Worm (Caenorhabditis elegans) whole organism, L2 larva: Measurements from ENCODE around the gene cat-2.

Experiments
- C34F6.9 ChIP-seq: fragments of 150-350 bp; optimal IDR thresholded peaks from 2 replicates; lab custom pipeline; 2014; ENCODE audit warnings: missing biosample characterization, missing genetic modification characterization
- F13H6.1 ChIP-seq: sonication (generic microtip); optimal IDR thresholded peaks from 2 replicates; lab custom pipeline; 2016; ENCODE audit warnings: missing genetic modification characterization, missing compliant biosample characterization
- R02D3.7 ChIP-seq: fragments of 150-350 bp; optimal IDR thresholded peaks from 2 replicates; lab custom pipeline; 2014; ENCODE audit warnings: missing biosample characterization, missing genetic modification characterization
- Y55F3AM.14 ChIP-seq: fragments of 200-800 bp; sonication (Bioruptor generic); optimal IDR thresholded peaks from 2 replicates; lab custom pipeline; 2018; ENCODE audit warnings: mild to moderate bottlenecking, missing genetic modification characterization, missing compliant biosample characterization
- ZK546.5 ChIP-seq: sonication (generic microtip); optimal IDR thresholded peaks from 2 replicates; lab custom pipeline; 2017; ENCODE audit warnings: missing biosample characterization, missing genetic modification characterization
- alr-1 ChIP-seq: fragments of 150-350 bp; optimal IDR thresholded peaks from 2 replicates; lab custom pipeline; 2014; ENCODE audit warnings: missing biosample characterization, missing genetic modification characterization
- aly-2 ChIP-seq: fragments of 150-350 bp; optimal IDR thresholded peaks from 2 replicates; lab custom pipeline; 2014; ENCODE audit warnings: missing biosample characterization, missing genetic modification characterization
- ama-1 ChIP-seq: fragments of 150-350 bp; optimal IDR thresholded peaks from 2 replicates; lab custom pipeline; 2018; ENCODE audit warnings: inconsistent platforms
- blmp-1 ChIP-seq: sonication (generic microtip); optimal IDR thresholded peaks from 2 replicates; lab custom pipeline; 2017; ENCODE audit warnings: missing genetic modification characterization, mild to moderate bottlenecking, missing compliant biosample characterization, antibody characterized with exemption, moderate library complexity; ENCODE audit not compliant: insufficient read depth
- ceh-16 ChIP-seq: fragments of 150-350 bp; optimal IDR thresholded peaks from 2 replicates; lab custom pipeline; 2014; ENCODE audit warnings: missing biosample characterization, missing genetic modification characterization
- ceh-82 ChIP-seq: fragments of 150-350 bp; optimal IDR thresholded peaks from 2 replicates; lab custom pipeline; 2014; ENCODE audit warnings: missing biosample characterization, missing genetic modification characterization
- dmd-4 ChIP-seq: sonication (generic microtip); optimal IDR thresholded peaks from 2 replicates; lab custom pipeline; 2017; ENCODE audit warnings: missing biosample characterization, missing genetic modification characterization
- egl-27 ChIP-seq: sonication (generic microtip); optimal IDR thresholded peaks from 3 replicates; lab custom pipeline; 2017; ENCODE audit warnings: missing biosample characterization, missing genetic modification reagents, missing genetic modification characterization
- fos-1 ChIP-seq: fragments of 150-350 bp; optimal IDR thresholded peaks from 2 replicates; lab custom pipeline; 2014; ENCODE audit warnings: missing biosample characterization, missing genetic modification characterization
- gmeb-1 ChIP-seq: fragments of 150-350 bp; optimal IDR thresholded peaks from 2 replicates; lab custom pipeline; 2014; ENCODE audit warnings: missing biosample characterization, missing genetic modification characterization
- lin-11 ChIP-seq: fragments of 150-350 bp; sonication (generic microtip); optimal IDR thresholded peaks from 2 replicates; lab custom pipeline; 2014; ENCODE audit warnings: missing biosample characterization, missing genetic modification characterization, inconsistent platforms, mixed read lengths
- lin-13 ChIP-seq: fragments of 150-350 bp; optimal IDR thresholded peaks from 2 replicates; lab custom pipeline; 2014; ENCODE audit warnings: missing biosample characterization, missing genetic modification reagents, missing genetic modification characterization
- lin-39 ChIP-seq: fragments of 150-350 bp; optimal IDR thresholded peaks from 2 replicates; lab custom pipeline; 2014; ENCODE audit warnings: missing biosample characterization, missing genetic modification reagents, missing genetic modification characterization
- lsy-2 ChIP-seq, 2 experiments: fragments of 150-350 bp in 1 of 2; sonication (generic microtip) in 1 of 2; optimal IDR thresholded peaks; 2 replicates each; lab custom pipeline; 2014 to 2017; ENCODE audit warnings: missing biosample characterization in 2 of 2, missing genetic modification characterization in 2 of 2
- mab-5 ChIP-seq: fragments of 150-350 bp; optimal IDR thresholded peaks from 2 replicates; lab custom pipeline; 2014; ENCODE audit warnings: missing biosample characterization, missing genetic modification characterization
- mbf-1 ChIP-seq: sonication (generic microtip); optimal IDR thresholded peaks from 2 replicates; lab custom pipeline; 2017; ENCODE audit warnings: missing biosample characterization, missing genetic modification characterization
- mdl-1 ChIP-seq, 2 experiments: fragments of 150-350 bp in 1 of 2; sonication (generic microtip) in 1 of 2; optimal IDR thresholded peaks; 2 replicates each; lab custom pipeline; 2017; ENCODE audit warnings: missing biosample characterization in 2 of 2, missing genetic modification characterization in 2 of 2
- nhr-129 ChIP-seq: fragments of 150-350 bp; optimal IDR thresholded peaks from 2 replicates; lab custom pipeline; 2014; ENCODE audit warnings: missing biosample characterization, missing genetic modification characterization
- nhr-21 ChIP-seq: fragments of 150-350 bp; optimal IDR thresholded peaks from 2 replicates; lab custom pipeline; 2014; ENCODE audit warnings: missing biosample characterization, missing genetic modification characterization
- nhr-237 ChIP-seq: fragments of 150-350 bp; optimal IDR thresholded peaks from 2 replicates; lab custom pipeline; 2014; ENCODE audit warnings: missing biosample characterization, missing genetic modification characterization
- nhr-25 ChIP-seq: fragments of 150-350 bp; sonication (generic microtip); optimal IDR thresholded peaks from 3 replicates; lab custom pipeline; 2014; ENCODE audit warnings: missing biosample characterization, missing genetic modification characterization
- nhr-6 ChIP-seq: fragments of 150-350 bp; optimal IDR thresholded peaks from 2 replicates; lab custom pipeline; 2014; ENCODE audit warnings: missing biosample characterization, missing genetic modification characterization
- nhr-77 ChIP-seq: fragments of 150-350 bp; optimal IDR thresholded peaks from 2 replicates; lab custom pipeline; 2014; ENCODE audit warnings: missing biosample characterization, missing genetic modification characterization
- peb-1 ChIP-seq: fragments of 150-350 bp; optimal IDR thresholded peaks from 2 replicates; lab custom pipeline; 2014; ENCODE audit warnings: missing biosample characterization, missing genetic modification characterization
- sem-4 ChIP-seq: fragments of 150-350 bp; optimal IDR thresholded peaks from 2 replicates; lab custom pipeline; 2014; ENCODE audit warnings: missing biosample characterization, missing genetic modification reagents, missing genetic modification characterization
- skn-1 ChIP-seq: sonication (generic microtip); optimal IDR thresholded peaks from 2 replicates; lab custom pipeline; 2017; ENCODE audit warnings: missing biosample characterization, missing genetic modification characterization
- sma-3 ChIP-seq: sonication (generic microtip); optimal IDR thresholded peaks from 2 replicates; lab custom pipeline; 2016; ENCODE audit warnings: missing genetic modification reagents, missing genetic modification characterization, missing compliant biosample characterization
- sma-9 ChIP-seq, 2 experiments: fragments of 150-350 bp in 1 of 2; sonication (generic microtip) in 1 of 2; optimal IDR thresholded peaks; 2 replicates each; lab custom pipeline; 2014 to 2016; ENCODE audit warnings: missing genetic modification characterization in 2 of 2, mild to moderate bottlenecking in 1 of 2, missing biosample characterization in 1 of 2, missing compliant biosample characterization in 1 of 2, missing genetic modification reagents in 1 of 2, moderate library complexity in 1 of 2
- snpc-4 ChIP-seq: fragments of 150-350 bp; optimal IDR thresholded peaks from 2 replicates; lab custom pipeline; 2014; ENCODE audit warnings: missing biosample characterization, missing genetic modification characterization
- unc-39 ChIP-seq: fragments of 150-350 bp; optimal IDR thresholded peaks from 2 replicates; lab custom pipeline; 2014; ENCODE audit warnings: missing biosample characterization, missing genetic modification characterization
- unc-55 ChIP-seq: fragments of 150-350 bp; sonication (generic microtip); optimal IDR thresholded peaks from 3 replicates; lab custom pipeline; 2014; ENCODE audit warnings: missing biosample characterization, missing genetic modification reagents, missing genetic modification characterization
- unc-62 ChIP-seq: fragments of 150-350 bp; optimal IDR thresholded peaks from 2 replicates; lab custom pipeline; 2014; ENCODE audit warnings: missing biosample characterization, missing genetic modification reagents, missing genetic modification characterization
- ztf-1 ChIP-seq: fragments of 200-800 bp; sonication (Bioruptor generic); conservative IDR thresholded peaks from 2 replicates; pipeline ENCODE4 v1.3.6; 2022; ENCODE audit warnings: missing genetic modification characterization, missing compliant biosample characterization
- ztf-11 ChIP-seq: sonication (generic microtip); optimal IDR thresholded peaks from 2 replicates; lab custom pipeline; 2017; ENCODE audit warnings: missing biosample characterization, missing genetic modification characterization
- ztf-4 ChIP-seq: fragments of 150-350 bp; optimal IDR thresholded peaks from 2 replicates; lab custom pipeline; 2014; ENCODE audit warnings: missing biosample characterization, missing genetic modification characterization

Gene cat-2

DNA sequence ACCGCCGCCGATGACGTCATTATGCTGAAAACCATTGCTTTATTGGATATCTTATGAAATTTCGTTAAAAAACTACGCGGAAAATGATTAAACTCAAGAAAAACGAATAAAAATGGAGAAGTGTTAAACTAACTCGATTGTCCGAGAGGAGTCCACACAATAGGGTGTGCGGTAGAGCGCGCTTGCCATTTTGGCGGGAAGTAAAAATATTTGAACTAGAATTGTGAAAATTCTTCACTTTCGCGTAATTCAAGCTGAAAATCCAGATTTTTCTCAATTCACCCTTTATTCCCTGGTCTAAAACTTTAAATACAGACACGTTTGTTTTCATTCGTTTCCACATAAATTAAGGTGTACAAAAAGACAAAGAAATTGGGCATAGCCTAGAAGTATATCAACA, 41.0 kb upstream of the cat-2 start, which contains the start of gene F48A11.4 (continued):
- TF ChIP-seq aly-2 (tag; lab: Kevin White, UChicago), result no peak
- TF ChIP-seq unc-39 (tag; lab: Kevin White, UChicago), result no peak
- peak; percentile 95 for TF ChIP-seq C34F6.9 (tag; lab: Kevin White, UChicago)
- peak; percentile 17 to 27 for TF ChIP-seq mdl-1 (tag; optimal IDR thresholded peaks at IDR 0.05; lab: Kevin White, UChicago)
- no peak for TF ChIP-seq alr-1 (tag; lab: Kevin White, UChicago)
- TF ChIP-seq dmd-4 (tag; lab: Kevin White, UChicago), result peak; percentile 39
- TF ChIP-seq ztf-1 (GFP tag; lab: Robert Waterston, UW), result 0 out of 2 replicates have a peak, but pooled peaks have one; percentile 49

DNA sequence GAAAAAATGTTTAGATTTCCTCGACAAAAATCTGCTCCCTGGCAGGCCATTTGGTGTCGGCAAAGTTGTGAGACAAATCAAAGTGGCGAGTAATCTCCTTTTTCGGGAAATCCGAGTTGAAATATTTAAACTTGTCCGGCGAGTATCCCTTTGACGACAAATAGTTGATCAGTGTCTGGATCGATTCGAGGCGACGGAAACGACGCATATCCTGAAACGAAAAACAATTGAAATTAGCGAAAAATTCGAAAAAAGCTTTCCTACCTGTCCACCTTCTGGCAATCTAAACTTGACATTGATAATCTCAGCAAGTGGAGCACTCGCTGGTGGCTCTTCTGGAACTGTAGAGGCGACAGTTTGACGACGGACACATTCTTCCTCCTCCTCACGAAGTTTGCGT, 40.3 kb upstream of the cat-2 start:
- no peak for TF ChIP-seq ZK546.5 (tag; lab: Kevin White, UChicago)
- no peak for TF ChIP-seq lin-11 (tag; lab: Kevin White, UChicago)
- TF ChIP-seq ztf-1 (GFP tag; lab: Robert Waterston, UW), result no peak
- no peak for TF ChIP-seq sem-4 (tag; lab: Kevin White, UChicago)
- no peak for TF ChIP-seq sma-3
- TF ChIP-seq Y55F3AM.14 (GFP tag; lab: Kevin White, UChicago), result no peak
- no peak for TF ChIP-seq fos-1 (tag; lab: Kevin White, UChicago)
- no peak for TF ChIP-seq R02D3.7 (tag; lab: Kevin White, UChicago)
- no peak for TF ChIP-seq mdl-1 (tag; optimal IDR thresholded peaks at IDR 0.05; lab: Kevin White, UChicago)
- no peak for TF ChIP-seq nhr-6 (tag; lab: Kevin White, UChicago)
- TF ChIP-seq unc-55 (GFP tag; lab: Kevin White, UChicago), result no peak
- TF ChIP-seq F13H6.1 (tag; lab: Kevin White, UChicago), result no peak
- TF ChIP-seq lsy-2 (tag; optimal IDR thresholded peaks at IDR 0.05; lab: Kevin White, UChicago), result no peak
- no peak for TF ChIP-seq ceh-82
- no peak for TF ChIP-seq ztf-11 (tag; lab: Kevin White, UChicago)
- no peak for TF ChIP-seq dmd-4 (tag; lab: Kevin White, UChicago)

DNA sequence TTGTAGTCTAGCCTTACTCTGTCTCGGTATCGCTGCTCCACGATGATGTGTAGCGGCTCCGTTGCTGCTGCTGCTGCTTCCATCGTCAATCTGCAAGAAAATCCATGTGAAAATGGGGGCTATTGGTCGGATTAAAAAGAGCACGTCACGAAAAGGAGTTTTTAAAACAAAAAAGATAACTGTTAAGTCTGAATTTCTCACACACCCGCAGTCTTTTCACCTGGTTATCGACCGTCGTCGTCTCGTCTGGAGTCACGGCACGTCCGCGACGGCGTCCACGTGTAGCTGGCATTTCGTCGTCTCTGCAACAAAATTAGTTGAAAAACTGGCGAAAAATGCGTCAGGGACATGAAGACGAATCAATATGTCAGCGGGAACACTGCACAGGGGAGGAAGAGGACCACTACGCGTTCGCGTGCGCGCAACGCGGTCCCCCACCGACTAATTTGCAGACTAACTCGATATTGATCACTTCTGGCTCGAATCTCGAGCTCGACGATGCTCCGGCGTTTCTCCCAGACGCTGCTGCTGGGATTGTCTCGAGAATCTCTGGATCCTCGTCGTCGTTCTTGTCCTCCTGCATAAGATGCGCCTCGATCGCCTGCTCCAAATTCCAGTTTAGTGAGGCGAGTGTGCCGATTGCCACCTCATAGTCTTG, 37.6 kb upstream of the cat-2 start:
- TF ChIP-seq mab-5 (tag; lab: Kevin White, UChicago), result no peak
- TF ChIP-seq unc-62 (GFP tag; lab: Kevin White, UChicago), result no peak
- no peak for TF ChIP-seq aly-2 (tag; lab: Kevin White, UChicago)
- 0 out of 2 replicates have a peak, but pooled peaks have one; percentile 40 for TF ChIP-seq ztf-1 (GFP tag; lab: Robert Waterston, UW)
- peak; percentile 4 for TF ChIP-seq Y55F3AM.14 (GFP tag; lab: Kevin White, UChicago)
- no peak for TF ChIP-seq gmeb-1 (tag; lab: Kevin White, UChicago)

DNA sequence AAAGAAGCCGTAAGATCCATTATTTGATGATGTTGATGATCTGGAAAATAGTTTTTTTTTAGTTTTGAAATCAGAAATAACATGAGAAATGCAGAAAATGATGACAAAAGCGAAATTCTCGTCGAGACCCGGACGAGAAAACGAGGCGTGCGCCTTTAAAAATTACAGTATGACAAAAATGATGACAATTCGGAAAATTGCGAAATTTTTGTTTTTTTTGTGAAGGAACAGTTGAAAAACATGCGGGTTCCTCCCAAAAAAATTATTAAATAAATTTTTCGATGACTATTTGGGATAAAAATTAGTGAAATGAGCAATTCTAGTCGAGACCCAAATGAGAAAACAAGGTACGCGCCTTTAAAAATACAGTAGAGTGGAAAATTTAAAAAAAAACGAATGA, 37.0 kb upstream of the cat-2 start, which contains the start of gene ubxn-3:
Gene ubxn-3, minus strand, starts transcription at position 66 of the 400 bp plus-strand sequence.
- TF ChIP-seq ceh-82 (no peak), ceh-16 (tag; lab: Kevin White, UChicago) (no peak), nhr-6 (tag; lab: Kevin White, UChicago) (no peak), sem-4 (tag; lab: Kevin White, UChicago) (no peak), ZK546.5 (tag; lab: Kevin White, UChicago) (no peak), nhr-21 (tag; lab: Kevin White, UChicago) (no peak), ama-1 (lab: Kevin White, UChicago) (no peak), skn-1 (tag; lab: Kevin White, UChicago) (no peak), lin-13 (GFP tag; lab: Kevin White, UChicago) (no peak), dmd-4 (tag; lab: Kevin White, UChicago) (no peak), nhr-77 (tag; lab: Kevin White, UChicago) (no peak), nhr-237 (no peak), ztf-11 (tag; lab: Kevin White, UChicago) (no peak), alr-1 (tag; lab: Kevin White, UChicago) (no peak), nhr-25 (tag; lab: Kevin White, UChicago) (no peak), mbf-1 (no peak)

DNA sequence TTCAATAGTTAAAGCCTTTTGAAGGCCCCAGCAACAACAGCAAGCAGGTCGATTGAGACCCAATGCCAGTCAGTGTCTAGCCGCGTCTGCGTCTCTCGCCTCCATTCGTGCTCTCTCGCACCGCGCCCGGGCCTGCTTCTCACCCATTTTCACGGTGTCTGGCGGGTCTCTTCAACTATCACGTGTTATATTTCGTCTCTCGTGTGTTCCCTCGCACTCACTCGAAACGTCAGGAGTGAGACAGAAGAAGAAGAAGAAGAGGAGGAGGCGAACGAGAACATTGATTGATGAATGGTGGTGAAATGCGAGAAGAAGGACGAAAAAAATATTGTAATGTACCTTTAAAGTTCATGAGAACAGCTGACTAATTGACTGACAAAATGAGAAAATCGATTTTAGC, 36.4 kb upstream of the cat-2 start:
- TF ChIP-seq blmp-1 (tag; lab: Kevin White, UChicago) (peak; percentile 38), fos-1 (tag; lab: Kevin White, UChicago) (peak; percentile 78), nhr-129 (tag; lab: Kevin White, UChicago) (peak; percentile 89), ztf-4 (tag; lab: Kevin White, UChicago) (peak; percentile 54), lin-39 (tag; lab: Kevin White, UChicago) (peak; percentile 41), mbf-1 (no peak), C34F6.9 (tag; lab: Kevin White, UChicago) (peak; percentile 90), sma-9 (GFP tag; optimal IDR thresholded peaks at IDR 0.05; lab: Kevin White, UChicago) (no peak), sma-9 (tag; optimal IDR thresholded peaks at IDR 0.05; lab: Kevin White, UChicago) (no peak), mab-5 (tag; lab: Kevin White, UChicago) (peak; percentile 75), ZK546.5 (tag; lab: Kevin White, UChicago) (no peak), unc-62 (GFP tag; lab: Kevin White, UChicago) (peak; percentile 68), nhr-21 (tag; lab: Kevin White, UChicago) (peak; percentile 69), nhr-25 (tag; lab: Kevin White, UChicago) (peak; percentile 92), egl-27 (peak; percentile 69), nhr-77 (tag; lab: Kevin White, UChicago) (no peak), unc-55 (GFP tag; lab: Kevin White, UChicago) (peak; percentile 81), aly-2 (tag; lab: Kevin White, UChicago) (no peak), mdl-1 (tag; optimal IDR thresholded peaks at IDR 0.05; lab: Kevin White, UChicago) (peak; percentile 54 to 89), lin-13 (GFP tag; lab: Kevin White, UChicago) (peak; percentile 63), peb-1 (tag; lab: Kevin White, UChicago) (no peak), snpc-4 (tag; lab: Kevin White, UChicago) (peak; percentile 15), ceh-82 (no peak)
